Worm (Caenorhabditis elegans) whole organism, L2 larva: ENCODE measurements around the gene pgp-7.

Source experiments
- C34F6.9 ChIP-seq: fragments of 150-350 bp; optimal IDR thresholded peaks from 2 replicates; lab custom pipeline; 2014; ENCODE audit warnings: missing biosample characterization, missing genetic modification characterization
- R02D3.7 ChIP-seq: fragments of 150-350 bp; optimal IDR thresholded peaks from 2 replicates; lab custom pipeline; 2014; ENCODE audit warnings: missing biosample characterization, missing genetic modification characterization
- Y55F3AM.14 ChIP-seq: fragments of 200-800 bp; sonication (Bioruptor generic); optimal IDR thresholded peaks from 2 replicates; lab custom pipeline; 2018; ENCODE audit warnings: mild to moderate bottlenecking, missing genetic modification characterization, missing compliant biosample characterization
- ZK546.5 ChIP-seq: sonication (generic microtip); optimal IDR thresholded peaks from 2 replicates; lab custom pipeline; 2017; ENCODE audit warnings: missing biosample characterization, missing genetic modification characterization
- aly-2 ChIP-seq: fragments of 150-350 bp; optimal IDR thresholded peaks from 2 replicates; lab custom pipeline; 2014; ENCODE audit warnings: missing biosample characterization, missing genetic modification characterization
- ceh-16 ChIP-seq: fragments of 150-350 bp; optimal IDR thresholded peaks from 2 replicates; lab custom pipeline; 2014; ENCODE audit warnings: missing biosample characterization, missing genetic modification characterization
- ceh-82 ChIP-seq: fragments of 150-350 bp; optimal IDR thresholded peaks from 2 replicates; lab custom pipeline; 2014; ENCODE audit warnings: missing biosample characterization, missing genetic modification characterization
- dmd-4 ChIP-seq: sonication (generic microtip); optimal IDR thresholded peaks from 2 replicates; lab custom pipeline; 2017; ENCODE audit warnings: missing biosample characterization, missing genetic modification characterization
- egl-27 ChIP-seq: sonication (generic microtip); optimal IDR thresholded peaks from 3 replicates; lab custom pipeline; 2017; ENCODE audit warnings: missing biosample characterization, missing genetic modification reagents, missing genetic modification characterization
- elt-1 ChIP-seq: fragments of 150-350 bp; optimal IDR thresholded peaks from 2 replicates; lab custom pipeline; 2014; ENCODE audit warnings: missing biosample characterization, missing genetic modification characterization
- elt-3 ChIP-seq: sonication (generic microtip); optimal IDR thresholded peaks from 2 replicates; lab custom pipeline; 2017; ENCODE audit warnings: missing biosample characterization, missing genetic modification characterization
- fos-1 ChIP-seq: fragments of 150-350 bp; optimal IDR thresholded peaks from 2 replicates; lab custom pipeline; 2014; ENCODE audit warnings: missing biosample characterization, missing genetic modification characterization
- lin-11 ChIP-seq: fragments of 150-350 bp; sonication (generic microtip); optimal IDR thresholded peaks from 2 replicates; lab custom pipeline; 2014; ENCODE audit warnings: missing biosample characterization, missing genetic modification characterization, inconsistent platforms, mixed read lengths
- lin-13 ChIP-seq: fragments of 150-350 bp; optimal IDR thresholded peaks from 2 replicates; lab custom pipeline; 2014; ENCODE audit warnings: missing biosample characterization, missing genetic modification reagents, missing genetic modification characterization
- lsy-2 ChIP-seq, 2 experiments: fragments of 150-350 bp in 1 of 2; sonication (generic microtip) in 1 of 2; optimal IDR thresholded peaks; 2 replicates each; lab custom pipeline; 2014 to 2017; ENCODE audit warnings: missing biosample characterization in 2 of 2, missing genetic modification characterization in 2 of 2
- mab-5 ChIP-seq: fragments of 150-350 bp; optimal IDR thresholded peaks from 2 replicates; lab custom pipeline; 2014; ENCODE audit warnings: missing biosample characterization, missing genetic modification characterization
- mbf-1 ChIP-seq: sonication (generic microtip); optimal IDR thresholded peaks from 2 replicates; lab custom pipeline; 2017; ENCODE audit warnings: missing biosample characterization, missing genetic modification characterization
- mdl-1 ChIP-seq, 2 experiments: fragments of 150-350 bp in 1 of 2; sonication (generic microtip) in 1 of 2; optimal IDR thresholded peaks; 2 replicates each; lab custom pipeline; 2017; ENCODE audit warnings: missing biosample characterization in 2 of 2, missing genetic modification characterization in 2 of 2
- nhr-10 ChIP-seq: sonication (generic microtip); optimal IDR thresholded peaks from 2 replicates; lab custom pipeline; 2017; ENCODE audit warnings: missing biosample characterization, missing genetic modification characterization
- nhr-21 ChIP-seq: fragments of 150-350 bp; optimal IDR thresholded peaks from 2 replicates; lab custom pipeline; 2014; ENCODE audit warnings: missing biosample characterization, missing genetic modification characterization
- nhr-23 ChIP-seq: fragments of 150-350 bp; optimal IDR thresholded peaks from 2 replicates; lab custom pipeline; 2014; ENCODE audit warnings: missing biosample characterization, missing genetic modification reagents, missing genetic modification characterization
- nhr-237 ChIP-seq: fragments of 150-350 bp; optimal IDR thresholded peaks from 2 replicates; lab custom pipeline; 2014; ENCODE audit warnings: missing biosample characterization, missing genetic modification characterization
- nhr-25 ChIP-seq: fragments of 150-350 bp; sonication (generic microtip); optimal IDR thresholded peaks from 3 replicates; lab custom pipeline; 2014; ENCODE audit warnings: missing biosample characterization, missing genetic modification characterization
- nhr-6 ChIP-seq: fragments of 150-350 bp; optimal IDR thresholded peaks from 2 replicates; lab custom pipeline; 2014; ENCODE audit warnings: missing biosample characterization, missing genetic modification characterization
- peb-1 ChIP-seq: fragments of 150-350 bp; optimal IDR thresholded peaks from 2 replicates; lab custom pipeline; 2014; ENCODE audit warnings: missing biosample characterization, missing genetic modification characterization
- sem-4 ChIP-seq: fragments of 150-350 bp; optimal IDR thresholded peaks from 2 replicates; lab custom pipeline; 2014; ENCODE audit warnings: missing biosample characterization, missing genetic modification reagents, missing genetic modification characterization
- skn-1 ChIP-seq: sonication (generic microtip); optimal IDR thresholded peaks from 2 replicates; lab custom pipeline; 2017; ENCODE audit warnings: missing biosample characterization, missing genetic modification characterization
- sma-3 ChIP-seq: sonication (generic microtip); optimal IDR thresholded peaks from 2 replicates; lab custom pipeline; 2016; ENCODE audit warnings: missing genetic modification reagents, missing genetic modification characterization, missing compliant biosample characterization
- sma-9 ChIP-seq, 2 experiments: fragments of 150-350 bp in 1 of 2; sonication (generic microtip) in 1 of 2; optimal IDR thresholded peaks; 2 replicates each; lab custom pipeline; 2014 to 2016; ENCODE audit warnings: missing genetic modification characterization in 2 of 2, mild to moderate bottlenecking in 1 of 2, missing biosample characterization in 1 of 2, missing compliant biosample characterization in 1 of 2, missing genetic modification reagents in 1 of 2, moderate library complexity in 1 of 2
- snpc-4 ChIP-seq: fragments of 150-350 bp; optimal IDR thresholded peaks from 2 replicates; lab custom pipeline; 2014; ENCODE audit warnings: missing biosample characterization, missing genetic modification characterization
- unc-55 ChIP-seq: fragments of 150-350 bp; sonication (generic microtip); optimal IDR thresholded peaks from 3 replicates; lab custom pipeline; 2014; ENCODE audit warnings: missing biosample characterization, missing genetic modification reagents, missing genetic modification characterization
- unc-62 ChIP-seq: fragments of 150-350 bp; optimal IDR thresholded peaks from 2 replicates; lab custom pipeline; 2014; ENCODE audit warnings: missing biosample characterization, missing genetic modification reagents, missing genetic modification characterization
- zag-1 ChIP-seq: fragments of 150-350 bp; optimal IDR thresholded peaks from 2 replicates; lab custom pipeline; 2014; ENCODE audit warnings: missing biosample characterization, missing genetic modification characterization
- ztf-1 ChIP-seq: fragments of 200-800 bp; sonication (Bioruptor generic); conservative IDR thresholded peaks from 2 replicates; pipeline ENCODE4 v1.3.6; 2022; ENCODE audit warnings: missing genetic modification characterization, missing compliant biosample characterization
- ztf-11 ChIP-seq: sonication (generic microtip); optimal IDR thresholded peaks from 2 replicates; lab custom pipeline; 2017; ENCODE audit warnings: missing biosample characterization, missing genetic modification characterization

The pgp-7 gene

ce11 chrX:10851735-10852134 lies 18.3 kb downstream of the pgp-7 start:
- no peak for TF ChIP-seq fos-1

ce11 chrX:10851202-10851601 lies 18.8 kb downstream of the pgp-7 start:
- TF ChIP-seq ztf-11 (tag; lab: Kevin White, UChicago) (no peak), dmd-4 (tag; lab: Kevin White, UChicago) (no peak), mab-5 (tag; lab: Kevin White, UChicago) (no peak), ztf-1 (GFP tag; lab: Robert Waterston, UW) (no peak), nhr-25 (tag; lab: Kevin White, UChicago) (no peak), unc-55 (GFP tag; lab: Kevin White, UChicago) (no peak), zag-1 (tag; lab: Kevin White, UChicago) (no peak), fos-1 (no peak), aly-2 (tag; lab: Kevin White, UChicago) (no peak), nhr-21 (tag; lab: Kevin White, UChicago) (no peak), unc-62 (GFP tag; lab: Kevin White, UChicago) (no peak), elt-3 (tag; lab: Kevin White, UChicago) (no peak), ceh-82 (no peak), elt-1 (no peak), mdl-1 (tag; optimal IDR thresholded peaks at IDR 0.05; lab: Kevin White, UChicago) (no peak), nhr-10 (tag; lab: Kevin White, UChicago) (no peak), egl-27 (tag; lab: Kevin White, UChicago) (no peak), nhr-6 (tag; lab: Kevin White, UChicago) (no peak)
- TF ChIP-seq, all 48 proteins: peak for 0

ce11 chrX:10846898-10847297 lies 23.1 kb downstream of the pgp-7 start:
- TF ChIP-seq peb-1 (tag; lab: Kevin White, UChicago) (no peak), sma-3 (no peak), lin-11 (no peak), egl-27 (tag; lab: Kevin White, UChicago) (no peak), C34F6.9 (no peak), ZK546.5 (no peak), snpc-4 (tag; lab: Kevin White, UChicago) (no peak), Y55F3AM.14 (GFP tag; lab: Kevin White, UChicago) (no peak), ztf-11 (tag; lab: Kevin White, UChicago) (no peak), nhr-6 (tag; lab: Kevin White, UChicago) (no peak), unc-62 (GFP tag; lab: Kevin White, UChicago) (no peak), mbf-1 (tag; lab: Kevin White, UChicago) (no peak), nhr-21 (tag; lab: Kevin White, UChicago) (no peak), elt-1 (no peak), ceh-82 (no peak), lsy-2 (tag; optimal IDR thresholded peaks at IDR 0.05; lab: Kevin White, UChicago) (no peak), dmd-4 (tag; lab: Kevin White, UChicago) (no peak), lin-13 (no peak), skn-1 (tag; lab: Kevin White, UChicago) (no peak), nhr-23 (no peak)

ce11 chrX:10844602-10845354 lies 25.3 kb downstream of the pgp-7 start, which contains the start of gene C05A9.2:
Gene C05A9.2, minus strand, starts transcription at chrX:10844674.
- TF ChIP-seq R02D3.7 (tag; lab: Kevin White, UChicago) (no peak), mab-5 (tag; lab: Kevin White, UChicago) (no peak), ceh-16 (no peak), nhr-10 (tag; lab: Kevin White, UChicago) (no peak), dmd-4 (tag; lab: Kevin White, UChicago) (no peak), sma-9 (GFP tag; optimal IDR thresholded peaks at IDR 0.05; lab: Kevin White, UChicago) (no peak), sma-9 (tag; optimal IDR thresholded peaks at IDR 0.05; lab: Kevin White, UChicago) (no peak), lin-13 (no peak), nhr-6 (tag; lab: Kevin White, UChicago) (no peak), unc-62 (GFP tag; lab: Kevin White, UChicago) (no peak), peb-1 (tag; lab: Kevin White, UChicago) (no peak), nhr-21 (tag; lab: Kevin White, UChicago) (no peak), nhr-237 (tag; lab: Kevin White, UChicago) (no peak), nhr-23 (no peak), sem-4 (tag; lab: Kevin White, UChicago) (no peak), ztf-1 (GFP tag; lab: Robert Waterston, UW) (no peak), ZK546.5 (no peak)
